Worm (Caenorhabditis elegans) whole organism, L4 larva: ENCODE measurements around the gene nhr-36.
A peak's percentile ranks its signal among the peaks of the same experiment; 100 is the strongest.

Experiments
- F10B5.3 ChIP-seq: sonication (generic microtip); optimal IDR thresholded peaks from 2 replicates; lab custom pipeline; 2016; ENCODE audit warnings: mild to moderate bottlenecking, missing genetic modification characterization, missing compliant biosample characterization
- F44E2.7 ChIP-seq: fragments of 200-800 bp; sonication (Bioruptor generic); IDR thresholded peaks from 2 replicates; pipeline ENCODE4 v2.1.2; 2022; ENCODE audit warnings: missing genetic modification characterization, missing compliant biosample characterization
- R02D3.7 ChIP-seq: fragments of 150-350 bp; sonication (generic microtip); optimal IDR thresholded peaks from 3 replicates; lab custom pipeline; 2014; ENCODE audit warnings: missing biosample characterization, missing genetic modification characterization
- T20F7.1 ChIP-seq: fragments of 200-800 bp; sonication (Bioruptor generic); optimal IDR thresholded peaks from 2 replicates; lab custom pipeline; 2018; ENCODE audit warnings: mild to moderate bottlenecking, missing genetic modification characterization, missing compliant biosample characterization
- Y48G9A.11 ChIP-seq: fragments of 200-800 bp; sonication (Bioruptor generic); IDR thresholded peaks from 2 replicates; pipeline ENCODE4 v1.3.6; 2022; ENCODE audit warnings: missing genetic modification reagents, missing genetic modification characterization, missing compliant biosample characterization
- aha-1 ChIP-seq: fragments of 150-350 bp; peaks from one replicate; lab custom pipeline; 2014; ENCODE audit warnings: missing biosample characterization, missing genetic modification characterization
- ama-1 ChIP-seq: fragments of 150-350 bp; optimal IDR thresholded peaks from 2 replicates; lab custom pipeline; 2014; ENCODE audit warnings: inconsistent platforms, mixed read lengths
- attf-4 ChIP-seq: sonication (generic microtip); optimal IDR thresholded peaks from 3 replicates; lab custom pipeline; 2017; ENCODE audit warnings: missing biosample characterization, missing genetic modification characterization
- ces-1 ChIP-seq: fragments of 150-350 bp; sonication (generic microtip); optimal IDR thresholded peaks from 4 replicates; lab custom pipeline; 2014; ENCODE audit warnings: missing biosample characterization, missing genetic modification reagents, missing genetic modification characterization
- cey-2 ChIP-seq: sonication (generic microtip); optimal IDR thresholded peaks from 3 replicates; lab custom pipeline; 2017; ENCODE audit warnings: missing genetic modification characterization, mild to moderate bottlenecking, missing compliant biosample characterization, antibody characterized with exemption, borderline replicate concordance; ENCODE audit not compliant: insufficient read depth
- daf-16 ChIP-seq, 3 experiments: sonication (generic microtip); optimal IDR thresholded peaks; 2 replicates each; lab custom pipeline; 2016 to 2017; ENCODE audit warnings: missing genetic modification characterization in 3 of 3, missing genetic modification reagents in 3 of 3, mild to moderate bottlenecking in 2 of 3, missing compliant biosample characterization in 2 of 3, missing biosample characterization in 1 of 3, moderate library complexity in 1 of 3
- dmd-6 ChIP-seq: fragments of 200-800 bp; sonication (Bioruptor generic); IDR thresholded peaks from 2 replicates; pipeline ENCODE4 v1.3.6; 2022; ENCODE audit warnings: missing genetic modification reagents, missing genetic modification characterization, missing compliant biosample characterization
- dmd-8 ChIP-seq: fragments of 200-800 bp; sonication (Bioruptor generic); IDR thresholded peaks from 2 replicates; pipeline ENCODE4 v1.3.6; 2022; ENCODE audit warnings: missing genetic modification characterization, missing compliant biosample characterization
- dmd-9 ChIP-seq: fragments of 200-800 bp; sonication (Bioruptor generic); IDR thresholded peaks from 2 replicates; pipeline ENCODE4 v1.3.6; 2022; ENCODE audit warnings: missing genetic modification reagents, missing genetic modification characterization, missing compliant biosample characterization
- dpl-1 ChIP-seq: fragments of 150-350 bp; optimal IDR thresholded peaks from 2 replicates; lab custom pipeline; 2014; ENCODE audit warnings: missing biosample characterization, missing genetic modification reagents, missing genetic modification characterization
- dve-1 ChIP-seq: sonication (generic microtip); optimal IDR thresholded peaks from 2 replicates; lab custom pipeline; 2017; ENCODE audit warnings: antibody characterized with exemption, mild to moderate bottlenecking, missing genetic modification characterization, missing compliant biosample characterization; ENCODE audit not compliant: insufficient read depth
- egl-43 ChIP-seq: fragments of 200-800 bp; sonication (Bioruptor generic); IDR thresholded peaks from 2 replicates; pipeline ENCODE4 v1.3.6; 2022; ENCODE audit warnings: missing genetic modification reagents, missing genetic modification characterization, missing compliant biosample characterization
- gei-8 ChIP-seq: fragments of 200-800 bp; sonication (Bioruptor generic); optimal IDR thresholded peaks from 2 replicates; lab custom pipeline; 2018; ENCODE audit warnings: mild to moderate bottlenecking, missing genetic modification characterization, missing compliant biosample characterization
- hlh-11 ChIP-seq: fragments of 200-800 bp; sonication (Bioruptor generic); optimal IDR thresholded peaks from 2 replicates; lab custom pipeline; 2018; ENCODE audit warnings: mild to moderate bottlenecking, missing genetic modification characterization, missing compliant biosample characterization
- hlh-30 ChIP-seq: sonication (generic microtip); optimal IDR thresholded peaks from 2 replicates; lab custom pipeline; 2017; ENCODE audit warnings: antibody characterized with exemption, mild to moderate bottlenecking, missing genetic modification characterization, missing compliant biosample characterization; ENCODE audit not compliant: insufficient read depth
- jun-1 ChIP-seq: fragments of 150-350 bp; optimal IDR thresholded peaks from 2 replicates; lab custom pipeline; 2014; ENCODE audit warnings: missing biosample characterization, missing genetic modification reagents, missing genetic modification characterization
- lin-38 ChIP-seq: fragments of 200-800 bp; sonication (Bioruptor generic); IDR thresholded peaks from 2 replicates; pipeline ENCODE4 v1.3.6; 2022; ENCODE audit warnings: missing genetic modification reagents, missing genetic modification characterization, missing compliant biosample characterization
- lsy-2 ChIP-seq, 2 experiments: fragments of 150-350 bp in 1 of 2; sonication (generic microtip) in 1 of 2; optimal IDR thresholded peaks; 2 replicates each; lab custom pipeline; 2014 to 2017; ENCODE audit warnings: missing biosample characterization in 2 of 2, missing genetic modification characterization in 2 of 2
- madf-5 ChIP-seq, 2 experiments: fragments of 200-800 bp; sonication (Bioruptor generic); IDR thresholded peaks; 2 replicates each; pipeline ENCODE4 v1.3.6; 2022; ENCODE audit warnings: missing compliant biosample characterization in 2 of 2, missing genetic modification characterization in 2 of 2
- mdt-29 ChIP-seq: fragments of 200-800 bp; sonication (Bioruptor generic); IDR thresholded peaks from 2 replicates; pipeline ENCODE4 v1.3.6; 2022; ENCODE audit warnings: missing genetic modification reagents, missing genetic modification characterization, missing compliant biosample characterization
- mep-1 ChIP-seq: fragments of 150-350 bp; sonication (generic microtip); optimal IDR thresholded peaks from 3 replicates; lab custom pipeline; 2014; ENCODE audit warnings: missing biosample characterization, missing genetic modification characterization
- mes-2 ChIP-seq: sonication (generic microtip); optimal IDR thresholded peaks from 2 replicates; lab custom pipeline; 2016; ENCODE audit warnings: missing genotype, mild to moderate bottlenecking, missing genetic modification characterization, missing compliant biosample characterization; ENCODE audit not compliant: poor library complexity, severe bottlenecking
- nhr-10 ChIP-seq: fragments of 150-350 bp; optimal IDR thresholded peaks from 2 replicates; lab custom pipeline; 2014; ENCODE audit warnings: missing biosample characterization, missing genetic modification characterization
- nhr-237 ChIP-seq: sonication (generic microtip); optimal IDR thresholded peaks from 2 replicates; lab custom pipeline; 2017; ENCODE audit warnings: missing biosample characterization, missing genetic modification characterization
- nhr-28 ChIP-seq: fragments of 150-350 bp; optimal IDR thresholded peaks from 2 replicates; lab custom pipeline; 2014; ENCODE audit warnings: missing biosample characterization, missing genetic modification characterization
- nhr-41 ChIP-seq: fragments of 200-800 bp; sonication (Bioruptor generic); IDR thresholded peaks from 2 replicates; pipeline ENCODE4 v1.3.6; 2022; ENCODE audit warnings: missing genetic modification reagents, missing genetic modification characterization, missing compliant biosample characterization
- nhr-6 ChIP-seq: fragments of 150-350 bp; optimal IDR thresholded peaks from 2 replicates; lab custom pipeline; 2014; ENCODE audit warnings: missing biosample characterization, missing genetic modification characterization
- pha-4 ChIP-seq, 2 experiments: fragments of 150-350 bp in 1 of 2; fragments of 200-800 bp in 1 of 2; sonication (Bioruptor generic) in 1 of 2; IDR thresholded peaks in 1 of 2; optimal IDR thresholded peaks in 1 of 2; 2 replicates each; pipeline versions ENCODE4 v1.3.6 to Lab custom; 2014 to 2022; ENCODE audit warnings: missing genetic modification characterization in 2 of 2, missing genetic modification reagents in 2 of 2, missing biosample characterization in 1 of 2, missing compliant biosample characterization in 1 of 2
- rbr-2 ChIP-seq: sonication (generic microtip); optimal IDR thresholded peaks from 2 replicates; lab custom pipeline; 2016; ENCODE audit warnings: missing genotype, missing genetic modification characterization, missing compliant biosample characterization
- sdz-12 ChIP-seq: fragments of 200-800 bp; sonication (Bioruptor generic); optimal IDR thresholded peaks from 2 replicates; lab custom pipeline; 2018; ENCODE audit warnings: mild to moderate bottlenecking, missing genetic modification characterization, missing compliant biosample characterization
- set-16 ChIP-seq: fragments of 200-800 bp; sonication (Bioruptor generic); IDR thresholded peaks from 2 replicates; pipeline ENCODE4 v1.3.6; 2022; ENCODE audit warnings: missing genetic modification reagents, missing genetic modification characterization, missing compliant biosample characterization
- spr-1 ChIP-seq: sonication (generic microtip); optimal IDR thresholded peaks from 2 replicates; lab custom pipeline; 2016; ENCODE audit warnings: mild to moderate bottlenecking, missing genetic modification characterization, missing compliant biosample characterization
- unc-130 ChIP-seq: sonication (generic microtip); optimal IDR thresholded peaks from 2 replicates; lab custom pipeline; 2016; ENCODE audit warnings: missing genetic modification reagents, missing genetic modification characterization, missing compliant biosample characterization
- unc-62 ChIP-seq, 3 experiments: fragments of 150-350 bp in 1 of 3; sonication (generic microtip); optimal IDR thresholded peaks in 2 of 3; peaks in 1 of 3; 1 replicate in 1 of 3; 2 replicates in 2 of 3; lab custom pipeline; 2014 to 2017; ENCODE audit warnings: missing biosample characterization in 3 of 3, missing genetic modification characterization in 3 of 3, missing genetic modification reagents in 3 of 3, missing genotype in 1 of 3
- vab-7 ChIP-seq: fragments of 200-800 bp; sonication (Bioruptor generic); IDR thresholded peaks from 2 replicates; pipeline ENCODE4 v1.3.6; 2022; ENCODE audit warnings: missing genetic modification reagents, missing genetic modification characterization, missing compliant biosample characterization
- zag-1 ChIP-seq: fragments of 150-350 bp; optimal IDR thresholded peaks from 2 replicates; lab custom pipeline; 2014; ENCODE audit warnings: missing biosample characterization, missing genetic modification characterization
- zfp-3 ChIP-seq: fragments of 200-800 bp; sonication (Bioruptor generic); conservative IDR thresholded peaks from 2 replicates; pipeline ENCODE4 v1.3.6; 2022; ENCODE audit warnings: missing genetic modification reagents, missing genetic modification characterization, missing compliant biosample characterization
- zip-2 ChIP-seq: fragments of 150-350 bp; optimal IDR thresholded peaks from 2 replicates; lab custom pipeline; 2014; ENCODE audit warnings: missing biosample characterization, missing genetic modification characterization

Gene nhr-36

DNA sequence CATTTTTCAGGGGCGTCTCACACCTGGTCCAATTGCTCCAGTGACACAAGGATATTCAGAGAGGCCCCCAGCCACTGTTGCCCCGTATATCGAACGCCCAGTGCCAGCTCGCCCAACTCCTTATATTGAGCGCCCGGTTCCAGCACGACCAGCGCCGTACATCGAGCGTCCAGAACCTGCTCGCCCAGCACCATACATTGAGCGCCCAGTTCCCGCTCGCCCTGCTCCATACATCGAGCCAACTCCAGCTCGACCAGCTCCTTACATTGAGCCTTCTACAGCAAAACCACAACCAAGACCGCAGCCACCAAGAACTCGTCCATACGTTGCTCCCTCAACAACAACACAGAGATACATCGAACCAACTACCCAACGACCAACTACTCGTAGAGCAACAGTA, 38.6 kb downstream of the nhr-36 start:
- TF ChIP-seq gei-8 (GFP tag; lab: Kevin White, UChicago) (no peak), mes-2 (tag; lab: Kevin White, UChicago) (no peak), egl-43 (GFP tag; lab: Robert Waterston, UW) (peak; percentile 38; the same call in 1 of the 2 replicates), dmd-6 (GFP tag; lab: Robert Waterston, UW) (no peak), sdz-12 (no peak), T20F7.1 (GFP tag; lab: Kevin White, UChicago) (no peak), pha-4 (GFP tag; IDR thresholded peaks at IDR 0.05; lab: Robert Waterston, UW) (no peak), pha-4 (tag; optimal IDR thresholded peaks at IDR 0.05; lab: Kevin White, UChicago) (no peak), set-16 (GFP tag; lab: Robert Waterston, UW) (peak; percentile 72; the same call in 1 of the 2 replicates)

ce11 chrV:9221566-9221965, 39.8 kb downstream of the nhr-36 start, which contains the start of gene grd-6:
Gene grd-6 (plus strand): TSS chrV:9221866.
- TF ChIP-seq F44E2.7 (no peak), nhr-10 (no peak), dmd-8 (GFP tag; lab: Robert Waterston, UW) (no peak), T20F7.1 (GFP tag; lab: Kevin White, UChicago) (no peak), attf-4 (tag; lab: Kevin White, UChicago) (no peak), hlh-11 (tag; lab: Kevin White, UChicago) (no peak), cey-2 (tag; lab: Kevin White, UChicago) (no peak), zip-2 (no peak), dmd-9 (no peak), madf-5 (GFP tag; IDR thresholded peaks at IDR 0.05; lab: Robert Waterston, UW) (no peak), zfp-3 (GFP tag; lab: Robert Waterston, UW) (no peak), mdt-29 (GFP tag; lab: Robert Waterston, UW) (no peak), vab-7 (GFP tag; lab: Robert Waterston, UW) (no peak), R02D3.7 (tag; lab: Kevin White, UChicago) (no peak), daf-16 (GFP tag; optimal IDR thresholded peaks at IDR 0.05; lab: Kevin White, UChicago) (no peak), daf-16 (tag; optimal IDR thresholded peaks at IDR 0.05; lab: Kevin White, UChicago) (no peak)

- TF ChIP-seq mep-1 (tag; lab: Kevin White, UChicago) (peak; percentile 39), hlh-11 (tag; lab: Kevin White, UChicago) (peak; percentile 16), mes-2 (tag; lab: Kevin White, UChicago) (peak; percentile 72), R02D3.7 (tag; lab: Kevin White, UChicago) (no peak), zag-1 (tag; lab: Kevin White, UChicago) (no peak), rbr-2 (tag; lab: Kevin White, UChicago) (peak; percentile 27), hlh-30 (tag; lab: Kevin White, UChicago) (peak; percentile 69), Y48G9A.11 (GFP tag; lab: Robert Waterston, UW) (no peak), egl-43 (GFP tag; lab: Robert Waterston, UW) (no peak), lsy-2 (tag; optimal IDR thresholded peaks at IDR 0.05; lab: Kevin White, UChicago) (peak in 1 of 2 experiments; percentile 51), unc-62 (GFP tag; optimal IDR thresholded peaks at IDR 0.05 in 1 of 2; lab: Kevin White, UChicago) (peak in 1 of 2 experiments; percentile 6), unc-62 (tag; optimal IDR thresholded peaks at IDR 0.05; lab: Kevin White, UChicago) (no peak), jun-1 (tag; lab: Kevin White, UChicago) (no peak), lin-38 (peak; percentile 92), dve-1 (tag; lab: Kevin White, UChicago) (no peak), ama-1 (lab: Kevin White, UChicago) (peak; percentile 8), dpl-1 (GFP tag; lab: Kevin White, UChicago) (peak; percentile 80), nhr-6 (tag; lab: Kevin White, UChicago) (peak; percentile 64), nhr-41 (GFP tag; lab: Robert Waterston, UW) (no peak), nhr-10 (no peak), aha-1 (tag; lab: Kevin White, UChicago) (no peak), F10B5.3 (tag; lab: Kevin White, UChicago) (no peak), nhr-28 (tag; lab: Kevin White, UChicago) (peak; percentile 37), unc-130 (GFP tag; lab: Kevin White, UChicago) (peak; percentile 15), ces-1 (GFP tag; lab: Kevin White, UChicago) (no peak), nhr-237 (tag; lab: Kevin White, UChicago) (no peak), spr-1 (tag; lab: Kevin White, UChicago) (no peak)
Observed at ce11 chrV:9220444-9220843, 40.9 kb downstream of the nhr-36 start.
